Fruit fly (Drosophila melanogaster): Measurements from ENCODE around the gene CG5421.

- TF ChIP-seq Hr78 (GFP tag; optimal IDR thresholded peaks at IDR 0.05) = no peak
- no peak for TF ChIP-seq Myc (optimal IDR thresholded peaks at IDR 0.05)
- no peak for TF ChIP-seq fru (GFP tag; optimal IDR thresholded peaks at IDR 0.05)
- no peak for TF ChIP-seq psq (GFP tag; optimal IDR thresholded peaks at IDR 0.05)
- no peak for TF ChIP-seq lola (GFP tag; optimal IDR thresholded peaks at IDR 0.05)
- TF ChIP-seq ey (GFP tag; optimal IDR thresholded peaks at IDR 0.05) = no peak
- TF ChIP-seq tai (GFP tag; optimal IDR thresholded peaks at IDR 0.05) = no peak
These were observed 41.5 kb upstream of the CG5421 start for dm6 chr2L:12489470-12489869.
